Fruit fly (Drosophila melanogaster): ENCODE data around the gene Brd8.

Brd8 gene

DNA sequence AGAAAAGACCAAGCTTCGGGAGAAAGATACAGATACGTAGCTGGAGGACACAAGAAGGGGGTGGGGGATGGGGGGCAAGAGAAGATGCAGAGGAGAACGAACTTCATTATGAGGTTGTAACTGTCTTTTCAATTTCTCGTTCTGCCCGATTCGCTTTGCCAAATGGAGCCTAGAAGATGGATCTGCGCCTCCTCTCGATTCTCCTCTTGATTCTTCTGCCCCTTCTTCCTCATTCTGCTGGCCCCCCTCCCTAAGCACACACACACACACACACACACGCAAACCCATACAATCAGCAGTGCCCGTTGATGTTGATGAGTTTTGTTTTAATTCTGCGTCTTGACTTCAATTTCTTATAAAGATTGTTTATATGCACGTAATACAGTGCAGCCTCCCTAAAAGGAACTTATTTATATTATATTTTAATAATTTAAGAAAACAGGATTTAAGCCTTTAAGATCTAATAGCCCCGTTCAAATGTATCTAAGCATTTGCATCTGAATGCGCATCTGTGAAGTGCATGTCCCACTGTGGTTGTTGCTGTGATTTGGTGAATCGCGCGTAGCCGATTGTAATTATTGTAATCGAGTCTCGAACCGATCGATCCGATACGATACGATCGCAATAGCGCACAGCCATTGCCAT is 16.2 kb upstream of the Brd8 start (continued):
- TF ChIP-seq MBD-R2 (GFP tag; IDR thresholded peaks at IDR 0.05) (peak; percentile 16; the same call in 1 of the 2 replicates), Mrtf (GFP tag; IDR thresholded peaks at IDR 0.05) (peak; percentile 78), CG1024 (GFP tag; IDR thresholded peaks at IDR 0.05) (peak; percentile 47; the same call in 1 of the 2 replicates), crc (GFP tag; optimal IDR thresholded peaks at IDR 0.05) (no peak), sob (GFP tag; IDR thresholded peaks at IDR 0.05) (peak; percentile 75), Med (GFP tag) (peak; percentile 80), dmrt11E (tag; optimal IDR thresholded peaks at IDR 0.05) (peak; percentile 46), Deaf1 (tag; optimal IDR thresholded peaks at IDR 0.05) (peak; percentile 58), Xrp1 (GFP tag; IDR thresholded peaks at IDR 0.05) (peak; percentile 75), CG10147 (GFP tag; optimal IDR thresholded peaks at IDR 0.05) (peak; percentile 32), wor (GFP tag; IDR thresholded peaks at IDR 0.05) (peak; percentile 39; the same call in 1 of the 2 replicates), fd96Cb (tag; optimal IDR thresholded peaks at IDR 0.05) (peak; percentile 60), CG14667 (GFP tag; IDR thresholded peaks at IDR 0.05) (peak; percentile 75), CG6254 (GFP tag; optimal IDR thresholded peaks at IDR 0.05) (peak; percentile 28), CG8281 (tag; optimal IDR thresholded peaks at IDR 0.05) (peak; percentile 13), sisA (GFP tag; IDR thresholded peaks at IDR 0.05) (peak; percentile 67), Fer3 (tag; optimal IDR thresholded peaks at IDR 0.05) (peak; percentile 70), CG8765 (GFP tag; IDR thresholded peaks at IDR 0.05) (no peak), prd (optimal IDR thresholded peaks at IDR 0.05) (no peak), prd (GFP tag; IDR thresholded peaks at IDR 0.05) (peak; percentile 77), otp (GFP tag; IDR thresholded peaks at IDR 0.05) (peak; percentile 63; the same call in 1 of the 3 replicates), CG12391 (tag; optimal IDR thresholded peaks at IDR 0.05) (peak; percentile 50), CG7556 (GFP tag; optimal IDR thresholded peaks at IDR 0.05) (peak; percentile 16), Asciz (GFP tag; optimal IDR thresholded peaks at IDR 0.05) (peak; percentile 29), Abd-B (GFP tag; optimal IDR thresholded peaks at IDR 0.05) (peak; percentile 75), sd (tag; optimal IDR thresholded peaks at IDR 0.05) (no peak), croc (GFP tag; conservative IDR thresholded peaks at IDR 0.05) (no peak; the same call in 2 of the 3 replicates), ci (GFP tag; IDR thresholded peaks at IDR 0.05) (peak; percentile 77), hbn (GFP tag; IDR thresholded peaks at IDR 0.05; ENCODE audit: partially characterized antibody) (no peak), abd-A (tag; optimal IDR thresholded peaks at IDR 0.05) (no peak), Spps (tag; optimal IDR thresholded peaks at IDR 0.05) (no peak), klu (GFP tag; IDR thresholded peaks at IDR 0.05) (0 out of 2 replicates have a peak, but pooled peaks have one; percentile 50), Gug (GFP tag; IDR thresholded peaks at IDR 0.05) (peak; percentile 72; the same call in 3 of the 4 replicates), CG1602 (GFP tag; optimal IDR thresholded peaks at IDR 0.05) (peak; percentile 33), lab (GFP tag; optimal IDR thresholded peaks at IDR 0.05) (peak; percentile 70), CG11696 (GFP tag; IDR thresholded peaks at IDR 0.05) (peak; percentile 58), lov (optimal IDR thresholded peaks at IDR 0.05) (no peak), lov (GFP tag; IDR thresholded peaks at IDR 0.05) (peak; percentile 64; the same call in 1 of the 3 replicates), dmrt99B (tag; optimal IDR thresholded peaks at IDR 0.05) (peak; percentile 73), ac (GFP tag; optimal IDR thresholded peaks at IDR 0.05) (no peak), gce (GFP tag; IDR thresholded peaks at IDR 0.05) (0 out of 3 replicates have a peak, but pooled peaks have one; percentile 51), Pdp1 (GFP tag; optimal IDR thresholded peaks at IDR 0.05) (peak in 1 of 2 experiments; percentile 31), Antp (GFP tag; optimal IDR thresholded peaks at IDR 0.05) (peak; percentile 13)
